Worm (Caenorhabditis elegans): Measurements from ENCODE around the gene T24A6.1.
A peak's percentile ranks its signal among the peaks of the same experiment; 100 is the strongest.
"Not testable (repeated sequence)": the region's sequence is repeated elsewhere in the genome, so short reads cannot be mapped to it uniquely, and the experiment has no call there.

Gene T24A6.1

ce11 chrV:3552740-3553469, 5.9 kb upstream of the T24A6.1 start, which contains the start of gene T24A6.20:
T24A6.20 (plus strand) TSS chrV:3553134.
- TF ChIP-seq ceh-39 (tag; optimal IDR thresholded peaks at IDR 0.05), result peak; percentile 5
- no peak for TF ChIP-seq mep-1 (tag; optimal IDR thresholded peaks at IDR 0.05)
- TF ChIP-seq nhr-12 (tag; optimal IDR thresholded peaks at IDR 0.05), result no peak
- TF ChIP-seq sem-2 (GFP tag; optimal IDR thresholded peaks at IDR 0.05), result no peak
- no peak for TF ChIP-seq unc-62 (GFP tag; optimal IDR thresholded peaks at IDR 0.05)
- TF ChIP-seq mls-2 (tag; optimal IDR thresholded peaks at IDR 0.05), result no peak
- no peak for TF ChIP-seq lsy-2 (tag; optimal IDR thresholded peaks at IDR 0.05)
- TF ChIP-seq mab-5 (tag; optimal IDR thresholded peaks at IDR 0.05), result no peak
- no peak for TF ChIP-seq ztf-11 (tag; optimal IDR thresholded peaks at IDR 0.05)

ce11 chrV:3554869-3555268, 4.0 kb upstream of the T24A6.1 start, which contains the start of gene grl-29:
grl-29 (minus strand) TSS chrV:3555236.
- TF ChIP-seq nhr-2 (tag; optimal IDR thresholded peaks at IDR 0.05), result no peak
- TF ChIP-seq sptf-1 (tag; optimal IDR thresholded peaks at IDR 0.05), result no peak
- TF ChIP-seq mls-2 (tag; optimal IDR thresholded peaks at IDR 0.05), result no peak
- TF ChIP-seq ceh-83 (GFP tag; optimal IDR thresholded peaks at IDR 0.05), result no peak
- no peak for TF ChIP-seq ces-1 (GFP tag; optimal IDR thresholded peaks at IDR 0.05)
- no peak for TF ChIP-seq blmp-1 (tag; optimal IDR thresholded peaks at IDR 0.05)
- no peak for TF ChIP-seq zip-8 (tag; optimal IDR thresholded peaks at IDR 0.05)
- TF ChIP-seq pha-4 (tag; optimal IDR thresholded peaks at IDR 0.05), result no peak
- TF ChIP-seq lsy-2 (tag; optimal IDR thresholded peaks at IDR 0.05), result no peak
- TF ChIP-seq nhr-28 (tag; optimal IDR thresholded peaks at IDR 0.05), result no peak
- TF ChIP-seq ztf-11 (tag; optimal IDR thresholded peaks at IDR 0.05), result no peak
- TF ChIP-seq M03D4.4 (tag; optimal IDR thresholded peaks at IDR 0.05), result no peak
- TF ChIP-seq elt-1 (tag; optimal IDR thresholded peaks at IDR 0.05; ENCODE audit: borderline replicate concordance, insufficient read depth), result no peak
- TF ChIP-seq hlh-1 (tag; optimal IDR thresholded peaks at IDR 0.05), result no peak
- TF ChIP-seq nhr-237 (tag; optimal IDR thresholded peaks at IDR 0.05), result no peak
- TF ChIP-seq drap-1 (GFP tag; optimal IDR thresholded peaks at IDR 0.05), result no peak
- no peak for TF ChIP-seq bed-3 (GFP tag; optimal IDR thresholded peaks at IDR 0.05)
- no peak for TF ChIP-seq unc-62 (GFP tag; optimal IDR thresholded peaks at IDR 0.05)
- no peak for TF ChIP-seq snpc-4 (tag; optimal IDR thresholded peaks at IDR 0.05)
- no peak for TF ChIP-seq unc-39 (tag; optimal IDR thresholded peaks at IDR 0.05)

- TF ChIP-seq mep-1 (tag; optimal IDR thresholded peaks at IDR 0.05), result no peak
- peak; percentile 20 for TF ChIP-seq zip-8 (tag; optimal IDR thresholded peaks at IDR 0.05)
Observed at ce11 chrV:3555986-3556385, 2.9 kb upstream of the T24A6.1 start, which contains the start of gene grl-30. grl-30 (plus strand) TSS chrV:3556286.

ce11 chrV:3557422-3557821, 1.4 kb upstream of the T24A6.1 start, which contains the start of gene grl-31:
grl-31 (minus strand) TSS chrV:3557778.
- TF ChIP-seq nhr-2 (tag; optimal IDR thresholded peaks at IDR 0.05), result no peak
- no peak for TF ChIP-seq nhr-28 (tag; optimal IDR thresholded peaks at IDR 0.05)

- not testable (repeated sequence) for TF ChIP-seq tbx-8 (GFP tag; optimal IDR thresholded peaks at IDR 0.05); cnd-1 (tag; optimal IDR thresholded peaks at IDR 0.05); sem-2 (GFP tag; optimal IDR thresholded peaks at IDR 0.05)
Observed at ce11 chrV:3562824-3563223, 4.0 kb downstream of the T24A6.1 start, which contains the start of gene T24A6.16. T24A6.16 (minus strand) TSS chrV:3562924.

ce11 chrV:3564335-3564734, 5.5 kb downstream of the T24A6.1 start, which contains the start of gene T24A6.17:
T24A6.17 (minus strand) TSS chrV:3564435.
- not testable (repeated sequence) for TF ChIP-seq lsy-2 (tag; optimal IDR thresholded peaks at IDR 0.05); unc-120 (tag; optimal IDR thresholded peaks at IDR 0.05; ENCODE audit: poor library complexity, severe bottlenecking); blmp-1 (tag; optimal IDR thresholded peaks at IDR 0.05)

All from whole organism, mixed stage, embryonic.